Fruit fly (Drosophila melanogaster) whole organism, embryonic: Measurements from ENCODE around the gene sordd2.
A peak's percentile ranks its signal among the peaks of the same experiment; 100 is the strongest.

Source experiments
- BEAF-32 ChIP-seq: fragments of 200-800 bp; sonication (Bioruptor generic); optimal IDR thresholded peaks from 3 replicates; lab custom pipeline; 2017; ENCODE audit warnings: missing biosample characterization, missing genetic modification characterization, mild to moderate bottlenecking, moderate library complexity, missing genetic modification reagents
- CG10366 ChIP-seq: fragments of 200-800 bp; sonication (Bioruptor generic); IDR thresholded peaks from 2 replicates; pipeline ENCODE4 v1.3.6; 2022; ENCODE audit warnings: missing biosample characterization, missing genetic modification characterization
- CG10543 ChIP-seq: fragments of 200-800 bp; sonication (Bioruptor generic); optimal IDR thresholded peaks from 3 replicates; lab custom pipeline; 2017; ENCODE audit warnings: missing biosample characterization, mild to moderate bottlenecking, missing genetic modification characterization, moderate library complexity
- CG10654 ChIP-seq: fragments of 200-800 bp; sonication (Bioruptor generic); optimal IDR thresholded peaks from 2 replicates; lab custom pipeline; 2016; ENCODE audit warnings: missing biosample characterization, missing genetic modification characterization
- CG12942 ChIP-seq: fragments of 200-800 bp; sonication (Bioruptor generic); optimal IDR thresholded peaks from 3 replicates; lab custom pipeline; 2016; ENCODE audit warnings: missing biosample characterization, missing genetic modification characterization
- CG14014 ChIP-seq: fragments of 200-800 bp; sonication (Bioruptor generic); IDR thresholded peaks from 2 replicates; pipeline ENCODE4 v1.3.6; 2022; ENCODE audit warnings: missing biosample characterization, missing genetic modification characterization
- CG18599 ChIP-seq: fragments of 200-800 bp; sonication (Bioruptor generic); optimal IDR thresholded peaks from 3 replicates; lab custom pipeline; 2017; ENCODE audit warnings: missing biosample characterization, missing genetic modification characterization, mild to moderate bottlenecking, moderate library complexity, missing genetic modification reagents
- CG30431 ChIP-seq: fragments of 200-800 bp; sonication (Bioruptor generic); optimal IDR thresholded peaks from 2 replicates; lab custom pipeline; 2017; ENCODE audit warnings: missing biosample characterization, missing genetic modification characterization
- CG3163 ChIP-seq: fragments of 200-800 bp; sonication (Bioruptor generic); optimal IDR thresholded peaks from 3 replicates; lab custom pipeline; 2016; ENCODE audit warnings: missing biosample characterization, missing genetic modification characterization
- CG32772 ChIP-seq: fragments of 200-800 bp; sonication (Bioruptor generic); IDR thresholded peaks from 2 replicates; pipeline ENCODE4 v1.3.6; 2022; ENCODE audit warnings: missing biosample characterization, missing genetic modification characterization
- CG4282 ChIP-seq: fragments of 200-800 bp; sonication (Bioruptor generic); optimal IDR thresholded peaks from 2 replicates; lab custom pipeline; 2016; ENCODE audit warnings: missing biosample characterization, missing genetic modification characterization
- CG4424 ChIP-seq: fragments of 200-800 bp; sonication (Bioruptor generic); optimal IDR thresholded peaks from 3 replicates; lab custom pipeline; 2016; ENCODE audit warnings: missing biosample characterization, missing genetic modification characterization
- CG6683 ChIP-seq: fragments of 200-800 bp; sonication (Bioruptor generic); optimal IDR thresholded peaks from 2 replicates; lab custom pipeline; 2017; ENCODE audit warnings: missing biosample characterization, mild to moderate bottlenecking, missing genetic modification characterization, missing genetic modification reagents
- CG6689 ChIP-seq: fragments of 200-800 bp; sonication (Bioruptor generic); IDR thresholded peaks from 2 replicates; pipeline ENCODE4 v1.3.6; 2022; ENCODE audit warnings: missing biosample characterization, missing genetic modification characterization
- CG7786 ChIP-seq: fragments of 200-800 bp; sonication (Bioruptor generic); optimal IDR thresholded peaks from 2 replicates; lab custom pipeline; 2016; ENCODE audit warnings: missing biosample characterization, missing genetic modification characterization
- CG8924 ChIP-seq: fragments of 200-800 bp; optimal IDR thresholded peaks from 3 replicates; lab custom pipeline; 2019; ENCODE audit warnings: missing biosample characterization, mild to moderate bottlenecking, missing genetic modification characterization, moderate library complexity
- CrebB ChIP-seq: fragments of 200-800 bp; sonication (Bioruptor generic); optimal IDR thresholded peaks from 3 replicates; lab custom pipeline; 2018; ENCODE audit warnings: missing biosample characterization, mild to moderate bottlenecking, missing genetic modification characterization
- Dip2 ChIP-seq: fragments of 200-800 bp; sonication (Bioruptor generic); IDR thresholded peaks from 2 replicates; pipeline ENCODE4 v1.3.6; 2022; ENCODE audit warnings: missing biosample characterization, missing genetic modification characterization
- Doc3 ChIP-seq: fragments of 200-800 bp; sonication (Bioruptor generic); IDR thresholded peaks from 3 replicates; pipeline ENCODE4 v1.3.6; 2022; ENCODE audit warnings: missing biosample characterization, missing genetic modification characterization; ENCODE audit not compliant: partially characterized antibody
- Fer2 ChIP-seq: fragments of 200-800 bp; sonication (Bioruptor generic); optimal IDR thresholded peaks from 2 replicates; lab custom pipeline; 2018; ENCODE audit warnings: missing biosample characterization, mild to moderate bottlenecking, missing genetic modification characterization, moderate library complexity
- HHEX ChIP-seq: fragments of 200-800 bp; sonication (Bioruptor generic); optimal IDR thresholded peaks from 3 replicates; lab custom pipeline; 2017; ENCODE audit warnings: missing biosample characterization, mild to moderate bottlenecking, missing genetic modification characterization, missing genetic modification reagents
- Hmr ChIP-seq: fragments of 200-800 bp; sonication (Bioruptor generic); optimal IDR thresholded peaks from 3 replicates; lab custom pipeline; 2017; ENCODE audit warnings: mild to moderate bottlenecking, missing biosample characterization, missing genetic modification reagents, missing genetic modification characterization
- Med ChIP-seq: fragments of 200-800 bp; sonication (Bioruptor generic); peaks from one replicate; lab custom pipeline; 2016; ENCODE audit warnings: missing biosample characterization, missing genetic modification characterization, mild to moderate bottlenecking, inconsistent platforms, moderate library complexity
- Meics ChIP-seq: fragments of 200-800 bp; sonication (Bioruptor generic); optimal IDR thresholded peaks from 2 replicates; lab custom pipeline; 2017; ENCODE audit warnings: missing biosample characterization, mild to moderate bottlenecking, missing genetic modification characterization
- NK7.1 ChIP-seq: fragments of 200-800 bp; sonication (Bioruptor generic); optimal IDR thresholded peaks from 3 replicates; lab custom pipeline; 2016; ENCODE audit warnings: missing biosample characterization, missing genetic modification characterization
- Neu2 ChIP-seq: fragments of 200-800 bp; sonication (Bioruptor generic); optimal IDR thresholded peaks from 3 replicates; lab custom pipeline; 2016; ENCODE audit warnings: missing biosample characterization, missing genetic modification characterization, borderline replicate concordance
- Pdp1 ChIP-seq, 2 experiments: fragments of 200-800 bp; sonication (Bioruptor generic); optimal IDR thresholded peaks; 3 replicates each; lab custom pipeline; 2016; ENCODE audit warnings: missing biosample characterization in 2 of 2, missing genetic modification characterization in 2 of 2, mild to moderate bottlenecking in 1 of 2, moderate library complexity in 1 of 2
- Sox100B ChIP-seq: fragments of 200-800 bp; sonication (Bioruptor generic); optimal IDR thresholded peaks from 3 replicates; lab custom pipeline; 2018; ENCODE audit warnings: missing biosample characterization, mild to moderate bottlenecking, missing genetic modification characterization
- Vsx1 ChIP-seq: fragments of 200-800 bp; sonication (Bioruptor generic); optimal IDR thresholded peaks from 2 replicates; lab custom pipeline; 2017; ENCODE audit warnings: missing biosample characterization, mild to moderate bottlenecking, missing genetic modification characterization, missing genetic modification reagents
- bsh ChIP-seq, 2 experiments: fragments of 200-800 bp; sonication (Bioruptor generic); optimal IDR thresholded peaks; 2 replicates each; lab custom pipeline; 2017 to 2018; ENCODE audit warnings: mild to moderate bottlenecking in 2 of 2, missing biosample characterization in 2 of 2, missing genetic modification characterization in 2 of 2, moderate library complexity in 1 of 2
- btn ChIP-seq: fragments of 200-800 bp; sonication (Bioruptor generic); optimal IDR thresholded peaks from 2 replicates; lab custom pipeline; 2016; ENCODE audit warnings: missing biosample characterization, missing genetic modification characterization
- cas ChIP-seq: fragments of 200-800 bp; sonication (Bioruptor generic); IDR thresholded peaks from 2 replicates; pipeline ENCODE4 v1.3.6; 2022; ENCODE audit warnings: missing biosample characterization, missing genetic modification characterization
- chinmo ChIP-seq: fragments of 200-800 bp; sonication (Bioruptor generic); IDR thresholded peaks from 4 replicates; pipeline ENCODE4 v1.3.6; 2022; ENCODE audit warnings: missing biosample characterization, missing genetic modification characterization; ENCODE audit not compliant: partially characterized antibody
- crol ChIP-seq: fragments of 200-800 bp; sonication (Bioruptor generic); IDR thresholded peaks from 2 replicates; pipeline ENCODE4 v1.3.6; 2022; ENCODE audit warnings: missing biosample characterization, missing genetic modification characterization
- dan ChIP-seq: fragments of 200-800 bp; sonication (Bioruptor generic); IDR thresholded peaks from 2 replicates; pipeline ENCODE4 v1.3.6; 2022; ENCODE audit warnings: missing biosample characterization, missing genetic modification characterization
- dmrt11E ChIP-seq: fragments of 200-800 bp; sonication (Bioruptor generic); optimal IDR thresholded peaks from 3 replicates; lab custom pipeline; 2018; ENCODE audit warnings: missing biosample characterization, mild to moderate bottlenecking, missing genetic modification characterization, moderate library complexity
- eyg ChIP-seq: fragments of 200-800 bp; sonication (Bioruptor generic); optimal IDR thresholded peaks from 3 replicates; lab custom pipeline; 2016; ENCODE audit warnings: missing biosample characterization, missing genetic modification characterization
- fd102C ChIP-seq: fragments of 200-800 bp; sonication (Bioruptor generic); optimal IDR thresholded peaks from 2 replicates; lab custom pipeline; 2018; ENCODE audit warnings: missing biosample characterization, mild to moderate bottlenecking, missing genetic modification characterization, moderate library complexity
- fru ChIP-seq: fragments of >200 bp; optimal IDR thresholded peaks from 2 replicates; lab custom pipeline; 2017
- gce ChIP-seq: fragments of 200-800 bp; sonication (Bioruptor generic); IDR thresholded peaks from 3 replicates; pipeline ENCODE4 v1.3.6; 2022; ENCODE audit warnings: missing biosample characterization, missing genetic modification characterization
- gsb ChIP-seq: fragments of 200-800 bp; sonication (Bioruptor generic); IDR thresholded peaks from 2 replicates; pipeline ENCODE4 v1.3.6; 2022; ENCODE audit warnings: missing biosample characterization, missing genetic modification characterization
- her ChIP-seq: fragments of 200-800 bp; sonication (Bioruptor generic); optimal IDR thresholded peaks from 2 replicates; lab custom pipeline; 2016; ENCODE audit warnings: missing biosample characterization, missing genetic modification characterization
- lab ChIP-seq: fragments of 200-800 bp; sonication (Bioruptor generic); optimal IDR thresholded peaks from 3 replicates; lab custom pipeline; 2017; ENCODE audit warnings: missing biosample characterization, missing genetic modification characterization, mild to moderate bottlenecking, moderate library complexity, missing genetic modification reagents
- mirr ChIP-seq: fragments of 200-800 bp; sonication (Bioruptor generic); optimal IDR thresholded peaks from 3 replicates; lab custom pipeline; 2018; ENCODE audit warnings: missing biosample characterization, mild to moderate bottlenecking, missing genetic modification characterization
- pan ChIP-seq, 4 experiments: fragments of >200 bp in 3 of 4; fragments of 200-800 bp in 1 of 4; sonication (Bioruptor generic) in 1 of 4; optimal IDR thresholded peaks in 3 of 4; IDR thresholded peaks in 1 of 4; 2 replicates each; pipeline versions ENCODE4 v1.3.6 to Lab custom; 2017 to 2022; ENCODE audit warnings: missing biosample characterization in 2 of 4, missing genetic modification characterization in 2 of 4, mixed read lengths in 1 of 4
- rib ChIP-seq: fragments of 200-800 bp; sonication (Bioruptor generic); IDR thresholded peaks from 2 replicates; pipeline ENCODE4 v1.3.6; 2022; ENCODE audit warnings: missing biosample characterization, missing genetic modification characterization
- usp ChIP-seq: fragments of >200 bp; optimal IDR thresholded peaks from 2 replicates; lab custom pipeline; 2017; ENCODE audit warnings: missing biosample characterization, missing genetic modification characterization
- zf30C ChIP-seq: fragments of 200-800 bp; sonication (Bioruptor generic); optimal IDR thresholded peaks from 3 replicates; lab custom pipeline; 2018; ENCODE audit warnings: missing biosample characterization, mild to moderate bottlenecking, missing genetic modification characterization

The sordd2 gene

dm6 chrX:15788235-15789187 lies 10.5 kb downstream of the sordd2 start, which contains the start of gene Rhp (continued):
- TF ChIP-seq CG4424 (GFP tag; lab: Kevin White, UChicago), result peak; percentile 5
- TF ChIP-seq chinmo (GFP tag; lab: Robert Waterston, UW), result 0 out of 4 replicates have a peak, but pooled peaks have one; percentile 41
- TF ChIP-seq zf30C (GFP tag; lab: Kevin White, UChicago), result no peak
- no peak for TF ChIP-seq Vsx1 (GFP tag; lab: Kevin White, UChicago)
- TF ChIP-seq Med (GFP tag; lab: Kevin White, UChicago), result peak; percentile 76
- TF ChIP-seq CG6683 (GFP tag; lab: Kevin White, UChicago), result peak; percentile 23
- TF ChIP-seq Fer2 (tag; lab: Kevin White, UChicago), result peak; percentile 35
- TF ChIP-seq Dip2 (GFP tag; lab: Robert Waterston, UW), result no peak
- no peak for TF ChIP-seq CG32772 (GFP tag; lab: Robert Waterston, UW)
- TF ChIP-seq rib, result no peak
- TF ChIP-seq fru (lab: Kevin White, UChicago), result no peak
- no peak for TF ChIP-seq lab (GFP tag; lab: Kevin White, UChicago)
- TF ChIP-seq CG6689 (GFP tag; lab: Robert Waterston, UW), result no peak
- no peak for TF ChIP-seq gsb (GFP tag; lab: Robert Waterston, UW)
- TF ChIP-seq CG10543, result peak; percentile 56
- peak; percentile 57 for TF ChIP-seq dmrt11E (tag; lab: Kevin White, UChicago)
- peak; percentile 60 for TF ChIP-seq Sox100B (GFP tag; lab: Kevin White, UChicago)
- TF ChIP-seq pan (optimal IDR thresholded peaks at IDR 0.05; lab: Kevin White, UChicago), result no peak
- TF ChIP-seq pan (GFP tag; optimal IDR thresholded peaks at IDR 0.05 in 1 of 2, IDR thresholded peaks at IDR 0.05 in 1 of 2), result no peak
- TF ChIP-seq Hmr (GFP tag; lab: Kevin White, UChicago), result peak; percentile 37
- TF ChIP-seq CG8924, result peak; percentile 33
- peak; percentile 11 for TF ChIP-seq BEAF-32 (GFP tag; lab: Kevin White, UChicago)
- TF ChIP-seq CG18599 (GFP tag; lab: Kevin White, UChicago), result no peak
- no peak for TF ChIP-seq dan (GFP tag; lab: Robert Waterston, UW)
- no peak for TF ChIP-seq eyg (GFP tag; lab: Kevin White, UChicago)
- TF ChIP-seq fd102C, result no peak
- peak; percentile 51 for TF ChIP-seq Meics
- peak; percentile 51 for TF ChIP-seq HHEX (GFP tag; lab: Kevin White, UChicago)
- peak; percentile 63; the same call in 1 of the 2 replicates for TF ChIP-seq CG14014 (GFP tag; lab: Robert Waterston, UW)
- peak; percentile 76 for TF ChIP-seq CrebB (tag; lab: Kevin White, UChicago)
- peak in 1 of 2 experiments; percentile 19 for TF ChIP-seq Pdp1 (GFP tag; optimal IDR thresholded peaks at IDR 0.05; lab: Kevin White, UChicago)
- no peak for TF ChIP-seq btn
- TF ChIP-seq Doc3 (GFP tag; lab: Robert Waterston, UW), result no peak
- TF ChIP-seq CG10654 (GFP tag; lab: Kevin White, UChicago), result no peak
- no peak for TF ChIP-seq CG10366 (GFP tag; lab: Robert Waterston, UW)
- TF ChIP-seq Neu2 (GFP tag; lab: Kevin White, UChicago), result no peak
- TF ChIP-seq usp (GFP tag; lab: Kevin White, UChicago), result no peak
- TF ChIP-seq her (GFP tag; lab: Kevin White, UChicago), result no peak
- TF ChIP-seq bsh (GFP tag; optimal IDR thresholded peaks at IDR 0.05; lab: Kevin White, UChicago), result peak in 1 of 2 experiments; percentile 65
- TF ChIP-seq CG7786 (GFP tag; lab: Kevin White, UChicago), result no peak
- TF ChIP-seq crol (GFP tag; lab: Robert Waterston, UW), result no peak
- TF ChIP-seq CG12942, result no peak
- no peak for TF ChIP-seq gce (GFP tag; lab: Robert Waterston, UW)
- TF ChIP-seq mirr, result peak; percentile 30
- TF ChIP-seq NK7.1 (GFP tag; lab: Kevin White, UChicago), result no peak
- TF ChIP-seq CG4282 (GFP tag; lab: Kevin White, UChicago), result no peak
- no peak for TF ChIP-seq cas (GFP tag; lab: Robert Waterston, UW)
- TF ChIP-seq CG3163, result no peak
- TF ChIP-seq CG30431 (GFP tag; lab: Kevin White, UChicago), result no peak
